Fruit fly (Drosophila melanogaster): ENCODE data around the gene Rbfox1.

Gene Rbfox1

DNA sequence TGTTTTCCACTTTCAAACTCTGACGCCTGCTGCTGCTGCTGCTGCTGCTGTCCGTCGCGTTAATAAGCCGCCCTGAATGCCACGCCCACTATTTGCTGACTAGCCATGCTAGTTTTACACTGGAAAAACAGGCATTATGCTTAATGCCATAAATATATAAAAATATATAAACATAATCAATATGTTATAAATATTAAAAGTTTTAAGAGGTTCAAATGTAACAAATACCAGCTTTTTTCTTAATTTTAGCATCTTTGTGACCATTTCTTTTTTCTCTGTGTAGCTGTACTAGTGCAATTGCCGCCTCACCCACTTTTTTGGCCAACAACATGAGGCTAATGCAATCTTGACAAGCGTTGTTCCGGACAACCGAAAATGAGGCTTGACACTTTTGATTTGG, 33.6 kb downstream of the Rbfox1 start:
- no peak for TF ChIP-seq CG13204 (GFP tag; optimal IDR thresholded peaks at IDR 0.05)
- TF ChIP-seq CG8159 (tag; optimal IDR thresholded peaks at IDR 0.05) = peak; percentile 15

DNA sequence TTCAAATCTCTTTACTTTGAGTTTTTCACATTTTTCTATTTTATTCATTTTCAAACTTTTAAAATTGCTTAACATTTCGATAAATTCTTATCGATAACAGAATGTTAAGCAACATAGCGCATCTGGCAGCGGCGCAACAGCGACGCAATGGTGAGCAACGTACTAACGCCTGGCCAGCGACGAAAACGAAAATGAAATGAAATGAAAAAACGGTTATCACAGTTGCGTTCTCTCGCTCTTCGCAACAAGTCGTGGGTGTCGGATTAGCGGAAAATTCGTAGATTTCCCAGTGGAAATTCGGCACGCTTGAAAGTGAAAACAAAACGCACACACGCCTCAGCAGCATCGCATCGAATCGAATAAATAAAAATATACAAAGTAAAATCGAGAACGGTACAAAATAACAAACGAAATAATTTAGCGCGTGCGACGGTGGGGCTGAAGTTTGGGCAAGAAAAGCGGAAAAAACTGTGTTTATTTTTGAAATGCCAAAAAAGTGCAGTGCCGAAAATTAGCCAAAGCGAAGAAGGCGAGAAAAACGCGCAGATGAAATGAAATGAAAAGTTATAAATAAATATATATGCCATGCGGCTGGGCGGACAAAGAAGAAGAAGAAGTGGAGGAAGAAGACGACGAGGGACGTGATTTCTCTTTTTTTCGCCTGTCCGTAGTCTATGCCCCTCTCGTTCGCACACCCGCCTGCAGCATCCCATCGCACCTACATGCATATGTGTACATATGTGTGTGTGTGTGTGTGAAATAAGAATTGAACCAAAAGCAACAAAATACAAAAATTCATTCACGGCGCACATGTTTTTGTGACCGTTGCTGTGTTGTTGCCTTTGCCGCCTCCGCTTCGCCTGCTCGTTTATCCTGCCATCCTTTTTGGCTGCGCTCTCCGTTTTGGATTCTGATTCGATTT, 34.8 kb downstream of the Rbfox1 start:
- TF ChIP-seq Pif1B (GFP tag; optimal IDR thresholded peaks at IDR 0.05) = no peak
- TF ChIP-seq Pif1A (GFP tag; optimal IDR thresholded peaks at IDR 0.05) = no peak
- peak; percentile 25; the same call in 1 of the 2 replicates for TF ChIP-seq CG32121 (GFP tag; IDR thresholded peaks at IDR 0.05)
- TF ChIP-seq Snoo (tag; optimal IDR thresholded peaks at IDR 0.05) = no peak
- no peak for TF ChIP-seq CG17806 (tag; optimal IDR thresholded peaks at IDR 0.05)
- no peak for TF ChIP-seq CG10348 (GFP tag; IDR thresholded peaks at IDR 0.05)
- no peak for TF ChIP-seq EcR (GFP tag; optimal IDR thresholded peaks at IDR 0.05)
- peak; percentile 41; the same call in 2 of the 3 replicates for TF ChIP-seq fd96Ca (GFP tag; IDR thresholded peaks at IDR 0.05)
- peak; percentile 12 for TF ChIP-seq CG14655 (GFP tag; optimal IDR thresholded peaks at IDR 0.05)
- no peak for TF ChIP-seq gl (tag; optimal IDR thresholded peaks at IDR 0.05)
- TF ChIP-seq D1 (tag; optimal IDR thresholded peaks at IDR 0.05) = peak; percentile 73
- TF ChIP-seq CG34367 (tag; optimal IDR thresholded peaks at IDR 0.05) = peak; percentile 22
- TF ChIP-seq CG15710 (tag; optimal IDR thresholded peaks at IDR 0.05) = no peak
- TF ChIP-seq rn (GFP tag; IDR thresholded peaks at IDR 0.05) = no peak
- TF ChIP-seq CG8159 (tag; optimal IDR thresholded peaks at IDR 0.05) = no peak
- peak; percentile 15; the same call in 1 of the 2 replicates for TF ChIP-seq Ets98B (GFP tag; IDR thresholded peaks at IDR 0.05)
- peak; percentile 34; the same call in 1 of the 3 replicates for TF ChIP-seq CG4496 (GFP tag; IDR thresholded peaks at IDR 0.05)
- no peak for TF ChIP-seq CG9948 (tag; optimal IDR thresholded peaks at IDR 0.05)
- peak; percentile 22 for TF ChIP-seq CG13204 (GFP tag; optimal IDR thresholded peaks at IDR 0.05)
- peak; percentile 47; the same call in 1 of the 2 replicates for TF ChIP-seq CG12605 (GFP tag; IDR thresholded peaks at IDR 0.05)
- no peak for TF ChIP-seq CG8301 (tag; optimal IDR thresholded peaks at IDR 0.05)

DNA sequence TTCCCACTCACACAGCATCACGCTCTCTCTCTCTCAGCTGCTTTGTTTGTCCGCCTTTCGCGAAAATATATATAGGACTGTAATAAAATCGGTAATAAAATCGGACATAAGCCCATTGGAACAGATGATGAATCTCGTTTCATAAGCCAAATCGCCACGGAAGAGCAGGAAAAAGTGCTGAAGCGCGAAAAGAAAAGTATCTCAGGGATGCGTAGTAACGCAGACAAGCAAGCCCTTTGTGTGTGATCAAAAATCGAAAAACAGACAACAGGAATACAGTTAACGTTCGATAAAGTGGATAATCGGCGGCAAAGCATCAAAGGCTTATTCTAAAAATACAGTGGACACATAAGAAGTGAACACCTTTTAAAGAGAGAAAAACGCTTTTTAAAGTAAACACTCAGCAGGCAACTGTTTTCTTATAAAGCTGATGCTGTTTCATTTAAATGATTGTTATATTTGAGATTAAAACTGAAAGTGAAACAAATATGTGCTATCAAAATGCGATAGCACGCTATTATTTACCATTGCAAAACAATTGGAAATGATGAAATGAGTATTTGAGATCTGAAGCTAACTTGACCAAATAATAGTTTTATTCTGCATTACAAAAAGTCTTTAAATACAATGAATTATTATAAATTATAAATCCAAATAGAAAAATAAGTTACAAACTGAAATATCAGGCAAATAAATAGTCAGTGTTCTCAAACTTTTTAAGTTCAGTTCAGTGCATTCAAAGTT, 35.7 kb downstream of the Rbfox1 start:
- 0 out of 3 replicates have a peak, but pooled peaks have one; percentile 3 for TF ChIP-seq fd96Ca (GFP tag; IDR thresholded peaks at IDR 0.05)
- TF ChIP-seq CG4496 (GFP tag; IDR thresholded peaks at IDR 0.05) = 0 out of 3 replicates have a peak, but pooled peaks have one; percentile 28
- no peak for TF ChIP-seq CG12605 (GFP tag; IDR thresholded peaks at IDR 0.05)
- peak; percentile 4 for TF ChIP-seq CG8159 (tag; optimal IDR thresholded peaks at IDR 0.05)
- TF ChIP-seq Pif1A (GFP tag; optimal IDR thresholded peaks at IDR 0.05) = no peak
- TF ChIP-seq Ets98B (GFP tag; IDR thresholded peaks at IDR 0.05) = no peak
- TF ChIP-seq CG15710 (tag; optimal IDR thresholded peaks at IDR 0.05) = peak; percentile 46
- TF ChIP-seq EcR (GFP tag; optimal IDR thresholded peaks at IDR 0.05) = no peak
- no peak for TF ChIP-seq D1 (tag; optimal IDR thresholded peaks at IDR 0.05)
- TF ChIP-seq CG34367 (tag; optimal IDR thresholded peaks at IDR 0.05) = no peak
- no peak for TF ChIP-seq CG9948 (tag; optimal IDR thresholded peaks at IDR 0.05)
- no peak for TF ChIP-seq rn (GFP tag; IDR thresholded peaks at IDR 0.05)
- TF ChIP-seq gl (tag; optimal IDR thresholded peaks at IDR 0.05) = no peak
- no peak for TF ChIP-seq Snoo (tag; optimal IDR thresholded peaks at IDR 0.05)
- no peak for TF ChIP-seq Pif1B (GFP tag; optimal IDR thresholded peaks at IDR 0.05)
- TF ChIP-seq CG10348 (GFP tag; IDR thresholded peaks at IDR 0.05) = no peak
- TF ChIP-seq CG13204 (GFP tag; optimal IDR thresholded peaks at IDR 0.05) = no peak
- TF ChIP-seq CG32121 (GFP tag; IDR thresholded peaks at IDR 0.05) = no peak
- no peak for TF ChIP-seq CG8301 (tag; optimal IDR thresholded peaks at IDR 0.05)
- TF ChIP-seq CG14655 (GFP tag; optimal IDR thresholded peaks at IDR 0.05) = peak; percentile 46

DNA sequence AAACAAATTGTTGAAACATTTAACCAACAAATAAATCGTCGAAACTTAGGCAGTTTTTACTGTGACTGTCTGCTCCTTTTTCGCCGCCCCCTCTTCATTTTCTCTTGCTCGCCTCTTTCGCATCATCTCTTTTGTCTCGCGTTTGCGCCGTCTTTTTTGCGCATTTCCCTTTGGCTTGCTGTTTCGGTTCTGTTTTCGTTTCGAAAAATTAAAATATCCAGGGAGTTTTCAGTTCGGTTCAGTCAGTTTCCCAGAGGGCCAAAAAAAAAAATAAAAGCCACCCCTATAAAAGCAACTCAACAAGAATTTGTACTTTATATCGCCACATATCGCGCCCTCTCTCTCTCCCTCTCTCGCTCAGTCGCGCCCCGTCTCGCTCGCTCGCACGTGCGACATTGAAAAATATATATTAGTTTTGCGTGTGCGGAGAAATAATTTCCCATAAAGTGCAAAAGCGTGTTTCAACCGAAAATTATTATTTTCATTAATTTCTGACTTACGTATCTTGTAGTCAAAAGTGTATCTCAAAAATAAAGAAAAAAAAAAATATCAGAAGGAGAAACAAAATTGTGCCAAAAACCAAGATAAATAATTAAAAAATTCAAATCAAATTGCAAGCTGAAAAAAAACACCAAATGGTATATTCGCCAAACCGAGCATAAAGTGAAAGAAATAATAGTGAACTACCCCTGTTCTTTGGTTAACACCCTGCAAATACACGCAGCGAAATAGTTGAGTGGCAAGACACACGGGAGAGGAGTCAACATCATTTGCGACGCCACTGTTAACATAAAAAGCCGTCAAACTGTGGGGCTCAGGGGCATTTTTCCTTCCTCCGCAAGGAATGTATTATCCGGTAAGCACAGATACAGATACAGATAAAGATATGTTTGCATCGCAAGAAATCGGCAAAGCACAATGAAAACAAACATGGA, 36.5 kb downstream of the Rbfox1 start:
- no peak for TF ChIP-seq gl (tag; optimal IDR thresholded peaks at IDR 0.05)
- TF ChIP-seq D1 (tag; optimal IDR thresholded peaks at IDR 0.05) = no peak
- no peak for TF ChIP-seq CG34367 (tag; optimal IDR thresholded peaks at IDR 0.05)
- TF ChIP-seq Ets98B (GFP tag; IDR thresholded peaks at IDR 0.05) = no peak
- no peak for TF ChIP-seq CG8159 (tag; optimal IDR thresholded peaks at IDR 0.05)
- no peak for TF ChIP-seq CG15710 (tag; optimal IDR thresholded peaks at IDR 0.05)
- TF ChIP-seq Snoo (tag; optimal IDR thresholded peaks at IDR 0.05) = no peak
- TF ChIP-seq EcR (GFP tag; optimal IDR thresholded peaks at IDR 0.05) = no peak
- no peak for TF ChIP-seq Pif1A (GFP tag; optimal IDR thresholded peaks at IDR 0.05)
- TF ChIP-seq CG14655 (GFP tag; optimal IDR thresholded peaks at IDR 0.05) = no peak
- TF ChIP-seq CG4496 (GFP tag; IDR thresholded peaks at IDR 0.05) = no peak
- TF ChIP-seq CG12605 (GFP tag; IDR thresholded peaks at IDR 0.05) = no peak
- no peak for TF ChIP-seq CG13204 (GFP tag; optimal IDR thresholded peaks at IDR 0.05)
- TF ChIP-seq CG32121 (GFP tag; IDR thresholded peaks at IDR 0.05) = no peak
- TF ChIP-seq CG10348 (GFP tag; IDR thresholded peaks at IDR 0.05) = no peak
- no peak for TF ChIP-seq fd96Ca (GFP tag; IDR thresholded peaks at IDR 0.05)
- TF ChIP-seq CG9948 (tag; optimal IDR thresholded peaks at IDR 0.05) = no peak
- no peak for TF ChIP-seq CG8301 (tag; optimal IDR thresholded peaks at IDR 0.05)

All from whole organism, pupa.